Fruit fly (Drosophila melanogaster): ENCODE measurements around the gene Naa30B.

Gene Naa30B

DNA sequence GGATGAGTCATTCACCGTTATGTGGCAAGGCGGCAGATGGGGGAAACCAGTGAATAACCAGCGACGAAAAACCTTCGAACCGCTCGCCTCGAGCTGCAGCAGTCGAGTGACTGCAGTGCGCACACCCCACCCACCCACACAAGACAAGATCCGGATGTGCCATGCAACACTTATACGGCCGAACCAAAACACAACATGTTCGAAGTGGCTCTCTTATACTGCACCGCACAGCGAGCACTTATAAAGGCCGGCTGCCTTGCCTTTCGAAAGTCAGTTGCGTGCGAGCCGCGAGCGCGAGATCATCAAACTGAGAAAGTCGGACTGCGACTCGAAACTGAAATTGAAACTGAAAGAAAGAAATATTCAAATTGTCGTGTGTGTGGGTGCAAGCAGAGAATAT, 8.3 kb downstream of the Naa30B start, which contains the start of gene rho (continued):
- TF ChIP-seq HLH4C (GFP tag; IDR thresholded peaks at IDR 0.05; ENCODE audit: partially characterized antibody) (peak; percentile 48; the same call in 1 of the 3 replicates), sqz (GFP tag; optimal IDR thresholded peaks at IDR 0.05) (no peak), CG11723 (GFP tag; optimal IDR thresholded peaks at IDR 0.05) (no peak), gce (GFP tag; IDR thresholded peaks at IDR 0.05) (peak; percentile 73; the same call in 1 of the 3 replicates), NC2α (GFP tag; optimal IDR thresholded peaks at IDR 0.05) (peak; percentile 71), CG4854 (GFP tag; optimal IDR thresholded peaks at IDR 0.05) (no peak), sr (GFP tag; IDR thresholded peaks at IDR 0.05) (peak; percentile 68; the same call in 2 of the 3 replicates), CG18262 (tag; optimal IDR thresholded peaks at IDR 0.05) (peak; percentile 38), trem (tag; optimal IDR thresholded peaks at IDR 0.05) (peak; percentile 21), tgo (GFP tag; IDR thresholded peaks at IDR 0.05) (0 out of 3 replicates have a peak, but pooled peaks have one; percentile 23), Xrp1 (GFP tag; IDR thresholded peaks at IDR 0.05) (0 out of 2 replicates have a peak, but pooled peaks have one; percentile 22), CG12744 (GFP tag; optimal IDR thresholded peaks at IDR 0.05) (no peak), Stat92E (GFP tag; optimal IDR thresholded peaks at IDR 0.05) (peak in 1 of 3 experiments; percentile 22), CG13123 (GFP tag; optimal IDR thresholded peaks at IDR 0.05) (peak; percentile 15), bbx (GFP tag; IDR thresholded peaks at IDR 0.05; ENCODE audit: partially characterized antibody) (peak; percentile 73), CG3281 (GFP tag; optimal IDR thresholded peaks at IDR 0.05) (peak; percentile 26), caup (GFP tag; optimal IDR thresholded peaks at IDR 0.05; ENCODE audit: severe bottlenecking) (peak; percentile 44), run (tag; optimal IDR thresholded peaks at IDR 0.05) (peak; percentile 7), CG7839 (tag; optimal IDR thresholded peaks at IDR 0.05) (peak; percentile 35), CG17359 (tag; optimal IDR thresholded peaks at IDR 0.05) (peak; percentile 21), MTF-1 (GFP tag; optimal IDR thresholded peaks at IDR 0.05; ENCODE audit: borderline replicate concordance) (peak; percentile 33), pzg (GFP tag; optimal IDR thresholded peaks at IDR 0.05) (no peak), CG33213 (GFP tag; optimal IDR thresholded peaks at IDR 0.05) (peak; percentile 29), tx (GFP tag; optimal IDR thresholded peaks at IDR 0.05) (peak; percentile 2), zf30C (GFP tag; optimal IDR thresholded peaks at IDR 0.05) (peak; percentile 31), jigr1 (GFP tag; IDR thresholded peaks at IDR 0.05) (no peak), Jarid2 (GFP tag; optimal IDR thresholded peaks at IDR 0.05) (peak; percentile 100), twi (tag; optimal IDR thresholded peaks at IDR 0.05) (peak; percentile 19), CG8478 (optimal IDR thresholded peaks at IDR 0.05) (no peak), Dad (GFP tag; optimal IDR thresholded peaks at IDR 0.05) (peak; percentile 23), CG31365 (tag; optimal IDR thresholded peaks at IDR 0.05) (no peak), CG16813 (GFP tag; IDR thresholded peaks at IDR 0.05; ENCODE audit: partially characterized antibody) (0 out of 3 replicates have a peak, but pooled peaks have one; percentile 14), repo (GFP tag; optimal IDR thresholded peaks at IDR 0.05) (peak; percentile 30), Trl (optimal IDR thresholded peaks at IDR 0.05) (peak; percentile 22 to 37), Trl (GFP tag; optimal IDR thresholded peaks at IDR 0.05) (peak; percentile 48), NFAT (GFP tag; IDR thresholded peaks at IDR 0.05) (peak; percentile 62; the same call in 1 of the 2 replicates), tin (GFP tag; optimal IDR thresholded peaks at IDR 0.05) (peak; percentile 32), Med (GFP tag) (peak; percentile 95), NC2β (GFP tag; optimal IDR thresholded peaks at IDR 0.05) (peak; percentile 47), onecut (GFP tag; IDR thresholded peaks at IDR 0.05) (peak; percentile 31; the same call in 1 of the 2 replicates)

DNA sequence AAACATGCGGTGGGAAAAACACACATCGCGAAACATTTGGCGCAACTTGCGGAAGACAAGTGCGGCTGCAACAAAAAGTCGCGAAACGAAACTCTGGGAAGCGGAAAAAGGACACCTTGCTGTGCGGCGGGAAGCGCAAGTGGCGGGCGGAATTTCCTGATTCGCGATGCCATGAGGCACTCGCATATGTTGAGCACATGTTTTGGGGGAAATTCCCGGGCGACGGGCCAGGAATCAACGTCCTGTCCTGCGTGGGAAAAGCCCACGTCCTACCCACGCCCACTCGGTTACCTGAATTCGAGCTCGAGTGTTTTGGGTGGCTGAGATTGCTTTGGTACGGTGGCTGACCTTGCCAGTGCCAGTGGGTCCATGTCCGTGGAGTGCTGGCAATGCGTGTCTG, 10.0 kb downstream of the Naa30B start:
- TF ChIP-seq CG11247 (GFP tag; IDR thresholded peaks at IDR 0.05) (0 out of 2 replicates have a peak, but pooled peaks have one; percentile 10), D (optimal IDR thresholded peaks at IDR 0.05) (peak; percentile 43), D (GFP tag; optimal IDR thresholded peaks at IDR 0.05) (no peak), hb (GFP tag; IDR thresholded peaks at IDR 0.05; ENCODE audit: partially characterized antibody) (no peak), CG15479 (GFP tag; optimal IDR thresholded peaks at IDR 0.05) (peak; percentile 33), tll (GFP tag; optimal IDR thresholded peaks at IDR 0.05) (peak in 1 of 2 experiments; percentile 72), tin (GFP tag; optimal IDR thresholded peaks at IDR 0.05) (no peak), twi (tag; optimal IDR thresholded peaks at IDR 0.05) (peak; percentile 94)

Measured in whole organism, embryonic.